Fruit fly (Drosophila melanogaster) whole organism, prepupa: ENCODE data around the gene Notum.

Experiments used
- Blimp-1 ChIP-seq: fragments of 200-800 bp; sonication (Bioruptor generic); optimal IDR thresholded peaks from 3 replicates; lab custom pipeline; 2017; ENCODE audit warnings: missing biosample characterization, missing genetic modification characterization, mild to moderate bottlenecking, moderate library complexity, missing genetic modification reagents
- CG10631 ChIP-seq: fragments of 200-800 bp; sonication (Bioruptor generic); optimal IDR thresholded peaks from 2 replicates; lab custom pipeline; 2016; ENCODE audit warnings: missing biosample characterization, missing genetic modification characterization
- CG11294 ChIP-seq: fragments of 200-800 bp; sonication (Bioruptor generic); IDR thresholded peaks from 2 replicates; pipeline ENCODE4 v1.3.6; 2022; ENCODE audit warnings: missing biosample characterization, missing genetic modification characterization
- CG11762 ChIP-seq: fragments of 200-800 bp; sonication (Bioruptor generic); optimal IDR thresholded peaks from 3 replicates; lab custom pipeline; 2016; ENCODE audit warnings: missing biosample characterization, missing genetic modification characterization; ENCODE audit not compliant: insufficient read depth
- CG15336 ChIP-seq: fragments of 200-800 bp; sonication (Bioruptor generic); IDR thresholded peaks from 2 replicates; pipeline ENCODE4 v1.3.6; 2022; ENCODE audit warnings: missing biosample characterization, missing genetic modification characterization
- CG1621 ChIP-seq: fragments of 200-800 bp; sonication (Bioruptor generic); optimal IDR thresholded peaks from 3 replicates; lab custom pipeline; 2018; ENCODE audit warnings: missing biosample characterization, mild to moderate bottlenecking, missing genetic modification characterization
- CG16779 ChIP-seq: fragments of 200-800 bp; sonication (Bioruptor generic); optimal IDR thresholded peaks from 3 replicates; lab custom pipeline; 2017; ENCODE audit warnings: missing biosample characterization, mild to moderate bottlenecking, missing genetic modification characterization
- CG31627 ChIP-seq: fragments of 200-800 bp; sonication (Bioruptor generic); optimal IDR thresholded peaks from 3 replicates; lab custom pipeline; 2016; ENCODE audit warnings: missing biosample characterization, missing genetic modification characterization
- CG32006 ChIP-seq: fragments of 200-800 bp; sonication (Bioruptor generic); optimal IDR thresholded peaks from 3 replicates; lab custom pipeline; 2017; ENCODE audit warnings: missing biosample characterization, mild to moderate bottlenecking, missing genetic modification characterization
- CG3919 ChIP-seq: fragments of 200-800 bp; sonication (Bioruptor generic); optimal IDR thresholded peaks from 3 replicates; lab custom pipeline; 2016; ENCODE audit warnings: missing biosample characterization, missing genetic modification characterization
- CG6163 ChIP-seq: fragments of 200-800 bp; sonication (Bioruptor generic); IDR thresholded peaks from 3 replicates; pipeline ENCODE4 v1.3.6; 2022; ENCODE audit warnings: missing biosample characterization, missing genetic modification characterization
- CG6276 ChIP-seq: fragments of 200-800 bp; sonication (Bioruptor generic); optimal IDR thresholded peaks from 2 replicates; lab custom pipeline; 2017; ENCODE audit warnings: missing biosample characterization, mild to moderate bottlenecking, missing genetic modification characterization
- CG6792 ChIP-seq: fragments of 200-800 bp; sonication (Bioruptor generic); optimal IDR thresholded peaks from 3 replicates; lab custom pipeline; 2016; ENCODE audit warnings: missing biosample characterization, missing genetic modification characterization
- CG6808 ChIP-seq: fragments of 200-800 bp; sonication (Bioruptor generic); optimal IDR thresholded peaks from 3 replicates; lab custom pipeline; 2017; ENCODE audit warnings: missing biosample characterization, missing genetic modification characterization, mild to moderate bottlenecking, moderate library complexity, missing genetic modification reagents
- CG7368 ChIP-seq: fragments of 200-800 bp; sonication (Bioruptor generic); optimal IDR thresholded peaks from 3 replicates; lab custom pipeline; 2016; ENCODE audit warnings: missing biosample characterization, missing genetic modification characterization
- CG8119 ChIP-seq: fragments of 200-800 bp; sonication (Bioruptor generic); IDR thresholded peaks from 3 replicates; pipeline ENCODE4 v1.3.6; 2022; ENCODE audit warnings: missing biosample characterization, missing genetic modification characterization
- CG8319 ChIP-seq: fragments of 200-800 bp; sonication (Bioruptor generic); optimal IDR thresholded peaks from 3 replicates; lab custom pipeline; 2016; ENCODE audit warnings: missing biosample characterization, missing genetic modification characterization
- CG8632 ChIP-seq: fragments of 200-800 bp; sonication (Bioruptor generic); optimal IDR thresholded peaks from 3 replicates; lab custom pipeline; 2016; ENCODE audit warnings: missing biosample characterization, missing genetic modification characterization
- CG9139 ChIP-seq: fragments of 200-800 bp; sonication (Bioruptor generic); optimal IDR thresholded peaks from 3 replicates; lab custom pipeline; 2017; ENCODE audit warnings: missing biosample characterization, mild to moderate bottlenecking, missing genetic modification characterization
- Eip78C ChIP-seq: fragments of 200-800 bp; sonication (Bioruptor generic); peaks from one replicate; lab custom pipeline; 2016; ENCODE audit warnings: missing biosample characterization, missing genetic modification characterization
- Eip93F ChIP-seq: fragments of 200-800 bp; sonication (Bioruptor generic); optimal IDR thresholded peaks from 2 replicates; lab custom pipeline; 2016; ENCODE audit warnings: missing biosample characterization, mild to moderate bottlenecking, missing genetic modification characterization
- Ets21C ChIP-seq: fragments of 200-800 bp; sonication (Bioruptor generic); optimal IDR thresholded peaks from 3 replicates; lab custom pipeline; 2016; ENCODE audit warnings: missing biosample characterization, missing genetic modification characterization
- Hr38 ChIP-seq: sonication (Bioruptor generic); optimal IDR thresholded peaks from 2 replicates; lab custom pipeline; 2016; ENCODE audit warnings: missing biosample characterization, missing genetic modification characterization
- Lpt ChIP-seq: fragments of 200-800 bp; sonication (Bioruptor generic); optimal IDR thresholded peaks from 3 replicates; lab custom pipeline; 2016; ENCODE audit warnings: missing biosample characterization, missing genetic modification characterization
- Met ChIP-seq: fragments of 200-800 bp; sonication (Bioruptor generic); optimal IDR thresholded peaks from 3 replicates; lab custom pipeline; 2016; ENCODE audit warnings: missing biosample characterization, missing genetic modification characterization
- OdsH ChIP-seq: fragments of 200-800 bp; sonication (Bioruptor generic); optimal IDR thresholded peaks from 3 replicates; lab custom pipeline; 2016; ENCODE audit warnings: missing biosample characterization, missing genetic modification characterization
- Smox ChIP-seq: fragments of 200-800 bp; sonication (Bioruptor generic); optimal IDR thresholded peaks from 3 replicates; lab custom pipeline; 2016; ENCODE audit warnings: missing biosample characterization, missing genetic modification characterization
- Sox102F ChIP-seq: fragments of 200-800 bp; sonication (Bioruptor generic); optimal IDR thresholded peaks from 2 replicates; lab custom pipeline; 2016; ENCODE audit warnings: missing biosample characterization, mild to moderate bottlenecking, missing genetic modification characterization
- achi ChIP-seq: fragments of 200-800 bp; sonication (Bioruptor generic); optimal IDR thresholded peaks from 3 replicates; lab custom pipeline; 2016; ENCODE audit warnings: missing biosample characterization, missing genetic modification characterization
- acj6 ChIP-seq: fragments of 200-800 bp; sonication (Bioruptor generic); optimal IDR thresholded peaks from 3 replicates; lab custom pipeline; 2016; ENCODE audit warnings: missing biosample characterization, missing genetic modification characterization
- cyc ChIP-seq: fragments of 200-800 bp; sonication (Bioruptor generic); optimal IDR thresholded peaks from 3 replicates; lab custom pipeline; 2016; ENCODE audit warnings: missing biosample characterization, missing genetic modification characterization
- dsx ChIP-seq: fragments of 200-800 bp; optimal IDR thresholded peaks from 3 replicates; lab custom pipeline; 2019; ENCODE audit warnings: missing biosample characterization, mild to moderate bottlenecking, missing genetic modification characterization, moderate library complexity; ENCODE audit not compliant: poor library complexity, severe bottlenecking
- eg ChIP-seq: fragments of 200-800 bp; sonication (Bioruptor generic); IDR thresholded peaks from 3 replicates; pipeline ENCODE4 v1.3.6; 2022; ENCODE audit warnings: missing biosample characterization, missing genetic modification characterization
- fd59A ChIP-seq: fragments of 200-800 bp; sonication (Bioruptor generic); optimal IDR thresholded peaks from 2 replicates; lab custom pipeline; 2017; ENCODE audit warnings: missing biosample characterization, mild to moderate bottlenecking, missing genetic modification characterization, missing genetic modification reagents
- fkh ChIP-seq: fragments of 200-800 bp; sonication (Bioruptor generic); optimal IDR thresholded peaks from 3 replicates; lab custom pipeline; 2017; ENCODE audit warnings: missing biosample characterization, mild to moderate bottlenecking, missing genetic modification characterization, moderate library complexity
- net ChIP-seq: fragments of 200-800 bp; sonication (Bioruptor generic); optimal IDR thresholded peaks from 3 replicates; lab custom pipeline; 2016; ENCODE audit warnings: missing biosample characterization, missing genetic modification characterization
- salr ChIP-seq, 2 experiments: fragments of 200-800 bp; sonication (Bioruptor generic); optimal IDR thresholded peaks; 3 replicates each; lab custom pipeline; 2016 to 2018; ENCODE audit warnings: missing biosample characterization in 2 of 2, missing genetic modification characterization in 2 of 2, mild to moderate bottlenecking in 1 of 2
- ss ChIP-seq, 2 experiments: fragments of 200-800 bp; sonication (Bioruptor generic); optimal IDR thresholded peaks; 2 replicates in 1 of 2; 3 replicates in 1 of 2; lab custom pipeline; 2017 to 2018; ENCODE audit warnings: mild to moderate bottlenecking in 2 of 2, missing biosample characterization in 2 of 2, missing genetic modification characterization in 2 of 2, moderate library complexity in 1 of 2
- svp ChIP-seq: fragments of 200-800 bp; sonication (Bioruptor generic); peaks from one replicate; lab custom pipeline; 2016; ENCODE audit warnings: missing biosample characterization, missing genetic modification characterization
- topi ChIP-seq: fragments of 200-800 bp; sonication (Bioruptor generic); optimal IDR thresholded peaks from 3 replicates; lab custom pipeline; 2016; ENCODE audit warnings: missing biosample characterization, missing genetic modification characterization

Notum gene

DNA sequence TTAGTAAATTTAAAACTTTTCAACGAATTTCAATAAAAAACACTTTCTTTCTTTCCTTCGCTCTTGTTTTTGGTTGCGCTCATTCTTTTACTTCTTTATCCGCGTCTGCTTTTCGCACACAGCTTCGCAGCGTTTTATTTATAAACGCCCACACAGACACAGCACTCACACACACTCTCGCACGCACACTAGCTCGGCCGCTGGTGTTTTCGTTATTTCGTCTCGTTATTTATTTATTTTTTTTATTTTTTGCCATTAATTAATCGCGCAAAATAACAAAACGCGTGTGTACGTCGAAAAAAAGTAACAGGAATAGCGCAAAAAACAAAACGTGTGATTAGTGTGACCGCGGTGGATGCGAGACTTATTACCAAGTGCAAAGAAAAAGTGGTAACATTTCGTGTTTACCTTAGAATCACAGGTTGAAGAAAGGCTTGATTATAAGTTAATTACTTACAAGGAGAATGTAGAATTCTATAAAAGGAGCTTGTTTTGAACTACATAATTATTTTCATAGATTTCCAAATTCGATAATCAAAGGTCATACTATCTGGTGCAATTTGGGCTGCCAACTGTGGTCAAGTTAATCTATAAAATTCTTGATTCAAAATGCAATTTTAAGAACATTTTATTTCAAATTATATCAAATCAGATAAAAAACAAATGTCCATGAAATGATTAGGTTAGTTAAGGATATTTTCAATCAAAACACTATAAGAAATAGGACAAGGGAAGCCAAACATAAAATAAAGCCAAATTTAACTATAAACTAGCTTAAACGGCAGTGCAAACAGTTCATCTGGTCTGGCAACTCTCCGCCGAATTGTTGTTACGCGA, 18.7 kb upstream of the Notum start, which contains the start of the genes hzg and mRpS31 (continued):
- peak; percentile 49 for TF ChIP-seq CG32006 (GFP tag; lab: Kevin White, UChicago)
- peak; percentile 24 for TF ChIP-seq cyc (GFP tag; lab: Kevin White, UChicago)
- peak; percentile 28 for TF ChIP-seq Blimp-1 (GFP tag; lab: Kevin White, UChicago)
- peak; percentile 12 for TF ChIP-seq CG8632 (GFP tag; lab: Kevin White, UChicago)
- peak; percentile 64 for TF ChIP-seq CG31627 (GFP tag; lab: Kevin White, UChicago)
- peak; percentile 83 for TF ChIP-seq CG6163 (GFP tag; lab: Robert Waterston, UW)
- TF ChIP-seq dsx (GFP tag; lab: Kevin White, UChicago) = peak; percentile 46
- no peak for TF ChIP-seq CG11762 (GFP tag; lab: Kevin White, UChicago)
- peak; percentile 70 to 85 for TF ChIP-seq ss (GFP tag; optimal IDR thresholded peaks at IDR 0.05; lab: Kevin White, UChicago)
- TF ChIP-seq Ets21C (GFP tag; lab: Kevin White, UChicago) = peak; percentile 45
- no peak for TF ChIP-seq CG11294 (GFP tag; lab: Robert Waterston, UW)
- peak; percentile 83 for TF ChIP-seq eg (GFP tag; lab: Robert Waterston, UW)
- no peak for TF ChIP-seq Eip93F (GFP tag; lab: Kevin White, UChicago)
- peak; percentile 75 for TF ChIP-seq CG9139 (GFP tag; lab: Kevin White, UChicago)
- TF ChIP-seq CG1621 (tag; lab: Kevin White, UChicago) = peak; percentile 80
- peak; percentile 58 for TF ChIP-seq net (GFP tag; lab: Kevin White, UChicago)
- TF ChIP-seq Eip78C (GFP tag; lab: Kevin White, UChicago) = peak; percentile 89
- TF ChIP-seq Hr38 = no peak

DNA sequence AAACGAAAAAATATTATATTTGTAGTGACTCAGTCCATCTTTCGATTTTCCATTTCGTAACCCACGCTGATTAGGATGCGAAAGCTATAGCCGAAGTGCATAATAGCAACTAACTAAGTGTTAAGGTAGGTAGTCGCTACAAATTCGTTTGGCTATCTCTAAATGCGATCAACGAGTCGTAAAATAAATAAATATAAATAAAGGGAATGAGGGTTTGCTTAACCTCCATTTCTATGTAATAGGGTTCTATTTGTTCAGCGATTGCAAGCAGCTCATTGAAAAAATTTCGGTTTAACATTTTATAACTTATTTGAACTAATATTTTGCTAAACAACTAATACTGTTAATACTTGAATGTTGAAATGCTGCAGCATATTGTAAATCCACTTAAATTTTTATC, 13.1 kb upstream of the Notum start:
- TF ChIP-seq svp = no peak
- TF ChIP-seq OdsH = no peak
- TF ChIP-seq fkh (GFP tag; lab: Kevin White, UChicago) = peak; percentile 11
- no peak for TF ChIP-seq CG6792 (GFP tag; lab: Kevin White, UChicago)

dm6 chr3L:16011319-16012210, 11.7 kb upstream of the Notum start, which contains the start of gene mib1:
mib1 (minus strand) TSS chr3L:16011812.
- TF ChIP-seq CG32006 (GFP tag; lab: Kevin White, UChicago) = peak; percentile 24
- peak; percentile 36 for TF ChIP-seq CG8319 (GFP tag; lab: Kevin White, UChicago)
- TF ChIP-seq acj6 (GFP tag; lab: Kevin White, UChicago) = peak; percentile 5
- no peak for TF ChIP-seq achi
- TF ChIP-seq net (GFP tag; lab: Kevin White, UChicago) = peak; percentile 34
- peak; percentile 75 for TF ChIP-seq svp
- no peak for TF ChIP-seq Smox (GFP tag; lab: Kevin White, UChicago)
- no peak for TF ChIP-seq OdsH
- 0 out of 2 replicates have a peak, but pooled peaks have one; percentile 19 for TF ChIP-seq CG15336
- peak; percentile 66 to 81 for TF ChIP-seq ss (GFP tag; optimal IDR thresholded peaks at IDR 0.05; lab: Kevin White, UChicago)
- no peak for TF ChIP-seq Hr38
- TF ChIP-seq Lpt (GFP tag; lab: Kevin White, UChicago) = peak; percentile 32
- TF ChIP-seq Met (GFP tag; lab: Kevin White, UChicago) = no peak
- peak; percentile 41 for TF ChIP-seq cyc (GFP tag; lab: Kevin White, UChicago)
- peak; percentile 60; the same call in 1 of the 3 replicates for TF ChIP-seq CG8119 (GFP tag; lab: Robert Waterston, UW)
- TF ChIP-seq topi (GFP tag; lab: Kevin White, UChicago) = no peak
- TF ChIP-seq Sox102F (GFP tag; lab: Kevin White, UChicago) = no peak
- peak; percentile 43 for TF ChIP-seq CG16779 (tag; lab: Kevin White, UChicago)
- TF ChIP-seq Blimp-1 (GFP tag; lab: Kevin White, UChicago) = peak; percentile 37
- TF ChIP-seq CG6276 (GFP tag; lab: Kevin White, UChicago) = peak; percentile 19
- TF ChIP-seq CG6163 (GFP tag; lab: Robert Waterston, UW) = peak; percentile 48
- TF ChIP-seq CG3919 (GFP tag; lab: Kevin White, UChicago) = peak; percentile 53
- no peak; the same call in 1 of the 2 replicates for TF ChIP-seq CG11294 (GFP tag; lab: Robert Waterston, UW)
- peak; percentile 24 for TF ChIP-seq fkh (GFP tag; lab: Kevin White, UChicago)
- no peak for TF ChIP-seq salr (GFP tag; optimal IDR thresholded peaks at IDR 0.05; lab: Kevin White, UChicago)
- no peak for TF ChIP-seq CG31627 (GFP tag; lab: Kevin White, UChicago)
- peak; percentile 4 for TF ChIP-seq fd59A (GFP tag; lab: Kevin White, UChicago)
- TF ChIP-seq Eip78C (GFP tag; lab: Kevin White, UChicago) = peak; percentile 61
- peak; percentile 66 for TF ChIP-seq CG6808
- TF ChIP-seq CG1621 (tag; lab: Kevin White, UChicago) = peak; percentile 29
- TF ChIP-seq CG9139 (GFP tag; lab: Kevin White, UChicago) = peak; percentile 39
- TF ChIP-seq CG10631 (GFP tag; lab: Kevin White, UChicago) = no peak
- peak; percentile 44 for TF ChIP-seq CG7368 (GFP tag; lab: Kevin White, UChicago)
